2 fruit fly cellular contexts compared by ENCODE assay signal in the genomic region with DNA sequence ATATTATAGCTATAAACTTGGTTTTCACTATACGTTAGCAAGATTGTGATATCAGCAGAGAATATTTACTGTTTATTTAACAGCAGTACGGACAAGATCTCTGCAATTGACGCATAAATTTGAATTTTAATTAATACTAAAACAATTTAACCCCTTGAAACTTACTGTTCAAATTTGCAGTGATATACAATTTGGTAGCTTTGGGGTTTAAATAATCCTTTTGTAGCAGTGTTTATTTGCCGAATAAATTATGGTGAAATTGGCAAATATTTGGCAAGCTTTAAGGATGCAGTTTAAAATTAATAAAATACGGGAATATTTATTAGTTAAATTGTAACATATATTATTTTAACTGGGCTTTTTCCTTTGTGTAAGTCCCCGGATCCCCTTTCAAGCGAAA.
TF ChIP-seq lines count a peak whose summit lies in the region.

No protein-coding gene starts in this region.

TF ChIP-seq in whole organism, embryonic, 481 proteins besides CTCF, POLR2A, EP300 and RAD21 (continued from another document):
- peak; percentile 0 for TF ChIP-seq CG7556 (GFP tag; optimal IDR thresholded peaks at IDR 0.05; lab: Kevin White, UChicago)
- no peak for TF ChIP-seq gsb (GFP tag; IDR thresholded peaks at IDR 0.05; lab: Robert Waterston, UW)
- TF ChIP-seq Side (GFP tag; optimal IDR thresholded peaks at IDR 0.05; lab: Kevin White, UChicago), result no peak
- TF ChIP-seq CG33213 (GFP tag; optimal IDR thresholded peaks at IDR 0.05; lab: Kevin White, UChicago), result no peak
- TF ChIP-seq dm (GFP tag; optimal IDR thresholded peaks at IDR 0.05; lab: Kevin White, UChicago), result no peak
- TF ChIP-seq emc (GFP tag; optimal IDR thresholded peaks at IDR 0.05; lab: Kevin White, UChicago), result no peak
- TF ChIP-seq pros (GFP tag; optimal IDR thresholded peaks at IDR 0.05; lab: Kevin White, UChicago), result no peak
- TF ChIP-seq CG4617 (GFP tag; optimal IDR thresholded peaks at IDR 0.05; lab: Kevin White, UChicago; ENCODE audit: borderline replicate concordance), result no peak
- peak; percentile 18 for TF ChIP-seq gem (tag; optimal IDR thresholded peaks at IDR 0.05; lab: Kevin White, UChicago)
- no peak for TF ChIP-seq bcd (GFP tag; optimal IDR thresholded peaks at IDR 0.05; lab: Kevin White, UChicago)
- TF ChIP-seq CG17802 (tag; optimal IDR thresholded peaks at IDR 0.05; lab: Kevin White, UChicago), result no peak
- TF ChIP-seq Chrac-16 (GFP tag; optimal IDR thresholded peaks at IDR 0.05; lab: Kevin White, UChicago), result no peak
- TF ChIP-seq Gug (GFP tag; IDR thresholded peaks at IDR 0.05; lab: Robert Waterston, UW), result no peak
- TF ChIP-seq lola (GFP tag; optimal IDR thresholded peaks at IDR 0.05; lab: Kevin White, UChicago), result no peak
- TF ChIP-seq PHDP (tag; optimal IDR thresholded peaks at IDR 0.05; lab: Kevin White, UChicago), result no peak
- no peak for TF ChIP-seq Dref (GFP tag; IDR thresholded peaks at IDR 0.05; lab: Robert Waterston, UW)
- TF ChIP-seq caup (GFP tag; optimal IDR thresholded peaks at IDR 0.05; lab: Kevin White, UChicago; ENCODE audit: severe bottlenecking), result no peak
- peak; percentile 7 for TF ChIP-seq CG11504 (tag; optimal IDR thresholded peaks at IDR 0.05; lab: Kevin White, UChicago)
- TF ChIP-seq Taf1 (GFP tag; IDR thresholded peaks at IDR 0.05; lab: Robert Waterston, UW), result no peak
- no peak for TF ChIP-seq corto (GFP tag; optimal IDR thresholded peaks at IDR 0.05; lab: Kevin White, UChicago)
- TF ChIP-seq CG14050 (GFP tag; IDR thresholded peaks at IDR 0.05; lab: Robert Waterston, UW), result no peak
- no peak for TF ChIP-seq Jarid2 (GFP tag; optimal IDR thresholded peaks at IDR 0.05; lab: Kevin White, UChicago)
- TF ChIP-seq CG18599 (GFP tag; optimal IDR thresholded peaks at IDR 0.05; lab: Kevin White, UChicago), result no peak
- TF ChIP-seq Spps (tag; optimal IDR thresholded peaks at IDR 0.05; lab: Kevin White, UChicago), result no peak
- no peak for TF ChIP-seq CG31365 (tag; optimal IDR thresholded peaks at IDR 0.05; lab: Kevin White, UChicago)
- TF ChIP-seq Poxn (GFP tag; IDR thresholded peaks at IDR 0.05; lab: Robert Waterston, UW), result no peak
- no peak for TF ChIP-seq CG10274 (GFP tag; optimal IDR thresholded peaks at IDR 0.05; lab: Kevin White, UChicago)
- TF ChIP-seq CG12659 (GFP tag; optimal IDR thresholded peaks at IDR 0.05; lab: Kevin White, UChicago), result no peak
- no peak for TF ChIP-seq CG7372 (GFP tag; IDR thresholded peaks at IDR 0.05; lab: Robert Waterston, UW)
- TF ChIP-seq zf30C (GFP tag; optimal IDR thresholded peaks at IDR 0.05; lab: Kevin White, UChicago), result no peak
- no peak for TF ChIP-seq CG8478 (optimal IDR thresholded peaks at IDR 0.05; lab: Kevin White, UChicago)
- no peak for TF ChIP-seq CG12071 (GFP tag; optimal IDR thresholded peaks at IDR 0.05; lab: Kevin White, UChicago)
- TF ChIP-seq maf-S (GFP tag; optimal IDR thresholded peaks at IDR 0.05; lab: Kevin White, UChicago), result no peak
- TF ChIP-seq CG12391 (tag; optimal IDR thresholded peaks at IDR 0.05; lab: Kevin White, UChicago), result peak; percentile 7
- peak; percentile 8 for TF ChIP-seq Sox100B (GFP tag; optimal IDR thresholded peaks at IDR 0.05; lab: Kevin White, UChicago)
- TF ChIP-seq ato (GFP tag; IDR thresholded peaks at IDR 0.05; lab: Robert Waterston, UW; ENCODE audit: partially characterized antibody), result no peak
- no peak for TF ChIP-seq CG34422 (GFP tag; IDR thresholded peaks at IDR 0.05; lab: Robert Waterston, UW)
- no peak for TF ChIP-seq Nf-YB (GFP tag; optimal IDR thresholded peaks at IDR 0.05; lab: Kevin White, UChicago)
- no peak for TF ChIP-seq CG4707 (GFP tag; optimal IDR thresholded peaks at IDR 0.05; lab: Kevin White, UChicago)
- no peak for TF ChIP-seq CG32772 (GFP tag; IDR thresholded peaks at IDR 0.05; lab: Robert Waterston, UW)
- TF ChIP-seq CG7839 (tag; optimal IDR thresholded peaks at IDR 0.05; lab: Kevin White, UChicago), result peak; percentile 2
- no peak for TF ChIP-seq tin (GFP tag; optimal IDR thresholded peaks at IDR 0.05; lab: Kevin White, UChicago)
- 0 out of 2 replicates have a peak, but pooled peaks have one; percentile 16 for TF ChIP-seq CG31441 (GFP tag; IDR thresholded peaks at IDR 0.05; lab: Robert Waterston, UW)
- TF ChIP-seq CG12219 (GFP tag; optimal IDR thresholded peaks at IDR 0.05; lab: Kevin White, UChicago), result no peak
- no peak for TF ChIP-seq vnd (GFP tag; IDR thresholded peaks at IDR 0.05; lab: Robert Waterston, UW; ENCODE audit: partially characterized antibody)
- TF ChIP-seq sima (GFP tag; optimal IDR thresholded peaks at IDR 0.05; lab: Kevin White, UChicago), result no peak
- no peak for TF ChIP-seq amos (GFP tag; IDR thresholded peaks at IDR 0.05; lab: Robert Waterston, UW; ENCODE audit: partially characterized antibody)
- TF ChIP-seq Xbp1 (GFP tag; optimal IDR thresholded peaks at IDR 0.05; lab: Kevin White, UChicago), result no peak
- peak; percentile 6 for TF ChIP-seq Oli (tag; optimal IDR thresholded peaks at IDR 0.05; lab: Kevin White, UChicago)
- no peak for TF ChIP-seq CG15601 (tag; optimal IDR thresholded peaks at IDR 0.05; lab: Kevin White, UChicago)
- no peak for TF ChIP-seq CG17186 (GFP tag; optimal IDR thresholded peaks at IDR 0.05; lab: Kevin White, UChicago)
TF ChIP-seq in whole organism, embryonic: peak in this region for 11.

TF ChIP-seq in whole organism, prepupa, 60 proteins besides CTCF, POLR2A, EP300 and RAD21 (continued from another document):
- TF ChIP-seq Smox (GFP tag; optimal IDR thresholded peaks at IDR 0.05; lab: Kevin White, UChicago) (peak; percentile 34), topi (GFP tag; optimal IDR thresholded peaks at IDR 0.05; lab: Kevin White, UChicago) (peak; percentile 46), salr (GFP tag; optimal IDR thresholded peaks at IDR 0.05; lab: Kevin White, UChicago) (peak; percentile 13), vri (GFP tag; optimal IDR thresholded peaks at IDR 0.05; lab: Kevin White, UChicago) (no peak), eg (GFP tag; IDR thresholded peaks at IDR 0.05; lab: Robert Waterston, UW) (peak; percentile 29; the same call in 1 of the 3 replicates), CG8119 (GFP tag; IDR thresholded peaks at IDR 0.05; lab: Robert Waterston, UW) (no peak), Eip93F (GFP tag; optimal IDR thresholded peaks at IDR 0.05; lab: Kevin White, UChicago) (no peak), OdsH (GFP tag; optimal IDR thresholded peaks at IDR 0.05; lab: Kevin White, UChicago) (peak; percentile 48), Blimp-1 (GFP tag; optimal IDR thresholded peaks at IDR 0.05; lab: Kevin White, UChicago) (no peak), CG1621 (tag; optimal IDR thresholded peaks at IDR 0.05; lab: Kevin White, UChicago) (no peak), CG16779 (tag; optimal IDR thresholded peaks at IDR 0.05; lab: Kevin White, UChicago) (no peak), CG10631 (GFP tag; optimal IDR thresholded peaks at IDR 0.05; lab: Kevin White, UChicago) (peak; percentile 14), ss (GFP tag; optimal IDR thresholded peaks at IDR 0.05; lab: Kevin White, UChicago) (no peak), CG11902 (GFP tag; optimal IDR thresholded peaks at IDR 0.05; lab: Kevin White, UChicago) (no peak), CG10669 (GFP tag; optimal IDR thresholded peaks at IDR 0.05; lab: Kevin White, UChicago) (peak; percentile 37), CG15336 (GFP tag; IDR thresholded peaks at IDR 0.05; lab: Robert Waterston, UW) (no peak), dac (GFP tag; optimal IDR thresholded peaks at IDR 0.05; lab: Kevin White, UChicago) (peak; percentile 19), Sox14 (GFP tag; optimal IDR thresholded peaks at IDR 0.05; lab: Kevin White, UChicago) (no peak), Met (GFP tag; optimal IDR thresholded peaks at IDR 0.05; lab: Kevin White, UChicago) (peak; percentile 43), pdm3 (GFP tag; optimal IDR thresholded peaks at IDR 0.05; lab: Kevin White, UChicago) (peak; percentile 27), Hr39 (GFP tag; optimal IDR thresholded peaks at IDR 0.05; lab: Kevin White, UChicago) (peak; percentile 21), CG8319 (GFP tag; optimal IDR thresholded peaks at IDR 0.05; lab: Kevin White, UChicago) (no peak), Eip75B (GFP tag; optimal IDR thresholded peaks at IDR 0.05; lab: Kevin White, UChicago) (peak; percentile 32), spab (GFP tag; optimal IDR thresholded peaks at IDR 0.05; lab: Kevin White, UChicago) (peak; percentile 33), Lpt (GFP tag; optimal IDR thresholded peaks at IDR 0.05; lab: Kevin White, UChicago) (no peak), CG31627 (GFP tag; optimal IDR thresholded peaks at IDR 0.05; lab: Kevin White, UChicago) (peak; percentile 15), esn (GFP tag; optimal IDR thresholded peaks at IDR 0.05; lab: Kevin White, UChicago) (peak; percentile 46), CG8632 (GFP tag; optimal IDR thresholded peaks at IDR 0.05; lab: Kevin White, UChicago) (no peak), svp (GFP tag; lab: Kevin White, UChicago) (peak; percentile 75)
TF ChIP-seq in whole organism, prepupa: peak in this region for 32.
